Worm (Caenorhabditis elegans): ENCODE measurements around the gene C02E7.8.

Gene C02E7.8

ce11 chrV:4967238-4967637 lies 46.6 kb upstream of the C02E7.8 start:
- TF ChIP-seq lin-35 (GFP tag; optimal IDR thresholded peaks at IDR 0.05) (no peak), ces-1 (GFP tag; optimal IDR thresholded peaks at IDR 0.05) (no peak), C04F5.9 (tag; optimal IDR thresholded peaks at IDR 0.05) (no peak), lir-3 (tag; optimal IDR thresholded peaks at IDR 0.05; ENCODE audit: poor library complexity) (no peak), xbp-1 (tag; optimal IDR thresholded peaks at IDR 0.05) (no peak), ets-5 (GFP tag; IDR thresholded peaks at IDR 0.05) (no peak), nhr-71 (tag; optimal IDR thresholded peaks at IDR 0.05) (peak; percentile 15), egl-13 (tag; optimal IDR thresholded peaks at IDR 0.05) (no peak), lin-14 (GFP tag; optimal IDR thresholded peaks at IDR 0.05) (peak; percentile 66), nhr-90 (tag; optimal IDR thresholded peaks at IDR 0.05; ENCODE audit: poor library complexity) (no peak), nhr-19 (GFP tag; conservative IDR thresholded peaks at IDR 0.05) (no peak), efl-1 (optimal IDR thresholded peaks at IDR 0.05) (no peak), efl-1 (GFP tag; optimal IDR thresholded peaks at IDR 0.05 in 1 of 2) (no peak), unc-98 (GFP tag; IDR thresholded peaks at IDR 0.05) (no peak), nhr-76 (tag; optimal IDR thresholded peaks at IDR 0.05) (no peak), tbx-2 (tag; optimal IDR thresholded peaks at IDR 0.05) (no peak), efl-3 (GFP tag; optimal IDR thresholded peaks at IDR 0.05) (no peak), nhr-28 (tag; optimal IDR thresholded peaks at IDR 0.05) (no peak), C34B4.2 (tag; optimal IDR thresholded peaks at IDR 0.05) (no peak), ceh-8 (GFP tag; optimal IDR thresholded peaks at IDR 0.05) (peak; percentile 83), sox-4 (tag; optimal IDR thresholded peaks at IDR 0.05) (no peak), aha-1 (tag; optimal IDR thresholded peaks at IDR 0.05) (no peak), lin-15B (tag; optimal IDR thresholded peaks at IDR 0.05) (no peak), nhr-12 (tag; optimal IDR thresholded peaks at IDR 0.05) (no peak), pqm-1 (tag; optimal IDR thresholded peaks at IDR 0.05) (no peak), skn-1 (tag; optimal IDR thresholded peaks at IDR 0.05) (no peak), mdl-1 (tag; optimal IDR thresholded peaks at IDR 0.05) (no peak), zag-1 (tag; optimal IDR thresholded peaks at IDR 0.05) (no peak), hpl-2 (GFP tag; optimal IDR thresholded peaks at IDR 0.05) (no peak), dsc-1 (tag; optimal IDR thresholded peaks at IDR 0.05) (peak; percentile 60), tlp-1 (tag; optimal IDR thresholded peaks at IDR 0.05) (no peak), ztf-11 (tag; optimal IDR thresholded peaks at IDR 0.05) (no peak), nhr-47 (tag; optimal IDR thresholded peaks at IDR 0.05) (peak; percentile 10), nhr-237 (tag; optimal IDR thresholded peaks at IDR 0.05) (no peak), Y116A8C.19 (tag; optimal IDR thresholded peaks at IDR 0.05; ENCODE audit: borderline replicate concordance) (no peak), grh-1 (GFP tag; IDR thresholded peaks at IDR 0.05) (no peak), ceh-63 (GFP tag; optimal IDR thresholded peaks at IDR 0.05) (no peak), ama-1 (optimal IDR thresholded peaks at IDR 0.05) (no peak), ztf-4 (tag; optimal IDR thresholded peaks at IDR 0.05) (no peak)

DNA sequence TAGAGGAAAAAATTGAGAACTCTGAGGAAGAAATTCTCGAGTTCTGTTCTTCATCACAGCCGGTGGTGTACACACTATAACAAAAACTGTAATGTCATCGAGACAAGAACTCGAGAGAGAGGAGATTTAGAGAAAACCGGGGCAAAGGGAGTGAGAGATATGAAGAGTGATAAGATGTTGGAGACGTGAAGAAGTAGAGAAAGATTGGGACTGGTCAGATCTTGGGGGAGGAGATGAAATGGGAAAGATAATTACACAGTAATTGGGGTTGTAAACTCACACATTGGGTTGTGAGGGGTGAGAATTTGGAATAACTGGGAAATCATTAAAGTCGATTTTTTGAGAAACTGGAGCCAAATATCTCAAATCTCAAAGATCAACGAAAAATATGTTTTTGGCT lies 45.2 kb upstream of the C02E7.8 start:
- peak; percentile 7 for TF ChIP-seq nhr-71 (tag; optimal IDR thresholded peaks at IDR 0.05)
- TF ChIP-seq elt-3 (tag; optimal IDR thresholded peaks at IDR 0.05) = no peak
- no peak for TF ChIP-seq dsc-1 (tag; optimal IDR thresholded peaks at IDR 0.05)
- TF ChIP-seq egl-27 (tag; optimal IDR thresholded peaks at IDR 0.05) = no peak
- TF ChIP-seq nhr-85 (tag) = peak; percentile 77
- TF ChIP-seq alr-1 (tag; optimal IDR thresholded peaks at IDR 0.05; ENCODE audit: borderline replicate concordance) = no peak
- TF ChIP-seq fos-1 (tag; optimal IDR thresholded peaks at IDR 0.05) = no peak
- TF ChIP-seq efl-1 (optimal IDR thresholded peaks at IDR 0.05) = no peak
- peak in 1 of 2 experiments; percentile 78 for TF ChIP-seq efl-1 (GFP tag; optimal IDR thresholded peaks at IDR 0.05 in 1 of 2)
- no peak for TF ChIP-seq unc-30 (tag; optimal IDR thresholded peaks at IDR 0.05)
- no peak for TF ChIP-seq unc-86 (tag; optimal IDR thresholded peaks at IDR 0.05)
- no peak for TF ChIP-seq ztf-11 (tag; optimal IDR thresholded peaks at IDR 0.05)
- TF ChIP-seq nhr-11 (tag; optimal IDR thresholded peaks at IDR 0.05) = no peak
- no peak for TF ChIP-seq nhr-76 (tag; optimal IDR thresholded peaks at IDR 0.05)
- TF ChIP-seq jun-1 (tag; optimal IDR thresholded peaks at IDR 0.05) = no peak
